Fruit fly (Drosophila melanogaster): ENCODE results near the gene CG31827.

DNA sequence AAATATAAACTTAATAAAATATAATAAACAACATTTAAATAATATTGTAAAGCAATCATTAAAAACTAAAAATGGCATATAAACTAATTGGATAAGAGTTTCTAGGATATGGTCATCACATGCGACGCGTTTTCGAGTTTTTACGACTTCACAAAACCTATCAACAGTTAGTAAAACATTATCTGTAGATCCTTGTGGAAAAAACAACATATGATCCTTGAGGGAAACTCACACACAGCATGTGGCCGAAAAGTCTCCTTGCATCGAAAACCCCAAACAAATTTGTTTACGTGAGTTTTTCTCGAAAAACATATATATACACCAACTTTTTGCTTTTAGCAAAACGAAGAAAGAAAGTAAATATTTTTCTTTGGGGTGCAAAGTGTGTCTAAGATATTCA lies 35.9 kb downstream of the CG31827 start:
- no peak for TF ChIP-seq psq (optimal IDR thresholded peaks at IDR 0.05)
- TF ChIP-seq h (optimal IDR thresholded peaks at IDR 0.05): no peak
- no peak for TF ChIP-seq insv (optimal IDR thresholded peaks at IDR 0.05)
- no peak for TF ChIP-seq Sin3A (optimal IDR thresholded peaks at IDR 0.05)
- TF ChIP-seq Myc (optimal IDR thresholded peaks at IDR 0.05): no peak

Measured in Kc167 (cell line).